Worm (Caenorhabditis elegans) whole organism, L4 larva: ENCODE results near the gene twk-12.

ENCODE experiments used
- F26F4.8 ChIP-seq: fragments of 200-800 bp; sonication (Bioruptor generic); conservative IDR thresholded peaks from 2 replicates; pipeline ENCODE4 v1.3.6; 2022; ENCODE audit warnings: missing genetic modification characterization, missing compliant biosample characterization
- F37D6.2 ChIP-seq: sonication (generic microtip); optimal IDR thresholded peaks from 2 replicates; lab custom pipeline; 2016; ENCODE audit warnings: mild to moderate bottlenecking, missing genetic modification characterization, missing compliant biosample characterization
- T20F7.1 ChIP-seq: fragments of 200-800 bp; sonication (Bioruptor generic); optimal IDR thresholded peaks from 2 replicates; lab custom pipeline; 2018; ENCODE audit warnings: mild to moderate bottlenecking, missing genetic modification characterization, missing compliant biosample characterization
- Y5F2A.4 ChIP-seq: fragments of 200-800 bp; sonication (Bioruptor generic); optimal IDR thresholded peaks from 2 replicates; lab custom pipeline; 2018; ENCODE audit warnings: mild to moderate bottlenecking, missing genetic modification characterization, missing compliant biosample characterization
- ZK337.2 ChIP-seq: fragments of 200-800 bp; sonication (Bioruptor generic); IDR thresholded peaks from 2 replicates; pipeline ENCODE4 v1.3.6; 2022; ENCODE audit warnings: missing genetic modification reagents, missing genetic modification characterization, missing compliant biosample characterization
- aly-2 ChIP-seq: sonication (generic microtip); optimal IDR thresholded peaks from 2 replicates; lab custom pipeline; 2018; ENCODE audit warnings: missing biosample characterization, missing genetic modification characterization
- arid-1 ChIP-seq: fragments of 200-800 bp; sonication (Bioruptor generic); conservative IDR thresholded peaks from 2 replicates; pipeline ENCODE4 v1.3.6; 2022; ENCODE audit warnings: missing genetic modification reagents, missing genetic modification characterization, missing compliant biosample characterization
- attf-4 ChIP-seq: sonication (generic microtip); optimal IDR thresholded peaks from 3 replicates; lab custom pipeline; 2017; ENCODE audit warnings: missing biosample characterization, missing genetic modification characterization
- ceh-32 ChIP-seq: sonication (generic microtip); optimal IDR thresholded peaks from 2 replicates; lab custom pipeline; 2016; ENCODE audit warnings: mild to moderate bottlenecking, missing genetic modification characterization, missing compliant biosample characterization; ENCODE audit not compliant: poor library complexity
- ceh-44 ChIP-seq: fragments of 200-800 bp; sonication (Bioruptor generic); IDR thresholded peaks from 2 replicates; pipeline ENCODE4 v1.3.6; 2022; ENCODE audit warnings: missing genetic modification reagents, missing genetic modification characterization, missing compliant biosample characterization
- ceh-82 ChIP-seq: sonication (generic microtip); optimal IDR thresholded peaks from 2 replicates; lab custom pipeline; 2017; ENCODE audit warnings: missing biosample characterization, missing genetic modification characterization
- ces-1 ChIP-seq: fragments of 150-350 bp; sonication (generic microtip); optimal IDR thresholded peaks from 4 replicates; lab custom pipeline; 2014; ENCODE audit warnings: missing biosample characterization, missing genetic modification reagents, missing genetic modification characterization
- cey-2 ChIP-seq: sonication (generic microtip); optimal IDR thresholded peaks from 3 replicates; lab custom pipeline; 2017; ENCODE audit warnings: missing genetic modification characterization, mild to moderate bottlenecking, missing compliant biosample characterization, antibody characterized with exemption, borderline replicate concordance; ENCODE audit not compliant: insufficient read depth
- daf-12 ChIP-seq: fragments of 150-350 bp; optimal IDR thresholded peaks from 2 replicates; lab custom pipeline; 2014; ENCODE audit warnings: missing biosample characterization, missing genetic modification reagents, missing genetic modification characterization
- daf-19 ChIP-seq: fragments of 200-800 bp; sonication (Bioruptor generic); conservative IDR thresholded peaks from 2 replicates; pipeline ENCODE4 v1.3.6; 2022; ENCODE audit warnings: missing genetic modification characterization, missing compliant biosample characterization
- dmd-8 ChIP-seq: fragments of 200-800 bp; sonication (Bioruptor generic); IDR thresholded peaks from 2 replicates; pipeline ENCODE4 v1.3.6; 2022; ENCODE audit warnings: missing genetic modification characterization, missing compliant biosample characterization
- duxl-1 ChIP-seq: sonication (generic microtip); optimal IDR thresholded peaks from 2 replicates; lab custom pipeline; 2016; ENCODE audit warnings: mild to moderate bottlenecking, missing genetic modification characterization, moderate library complexity, missing compliant biosample characterization; ENCODE audit not compliant: poor library complexity
- egl-27 ChIP-seq: sonication (generic microtip); optimal IDR thresholded peaks from 3 replicates; lab custom pipeline; 2017; ENCODE audit warnings: missing biosample characterization, missing genetic modification reagents, missing genetic modification characterization
- egl-43 ChIP-seq: fragments of 200-800 bp; sonication (Bioruptor generic); IDR thresholded peaks from 2 replicates; pipeline ENCODE4 v1.3.6; 2022; ENCODE audit warnings: missing genetic modification reagents, missing genetic modification characterization, missing compliant biosample characterization
- hlh-11 ChIP-seq: fragments of 200-800 bp; sonication (Bioruptor generic); optimal IDR thresholded peaks from 2 replicates; lab custom pipeline; 2018; ENCODE audit warnings: mild to moderate bottlenecking, missing genetic modification characterization, missing compliant biosample characterization
- lim-7 ChIP-seq: fragments of 200-800 bp; sonication (Bioruptor generic); IDR thresholded peaks from 2 replicates; pipeline ENCODE4 v1.3.6; 2022; ENCODE audit warnings: missing genetic modification characterization, missing compliant biosample characterization
- lin-13 ChIP-seq: fragments of 150-350 bp; optimal IDR thresholded peaks from 2 replicates; lab custom pipeline; 2014; ENCODE audit warnings: missing biosample characterization, missing genetic modification reagents, missing genetic modification characterization
- lin-15B ChIP-seq: fragments of 150-350 bp; sonication (generic microtip); optimal IDR thresholded peaks from 3 replicates; lab custom pipeline; 2014; ENCODE audit warnings: missing biosample characterization, missing genetic modification characterization
- lin-29 ChIP-seq: fragments of 200-800 bp; sonication (Bioruptor generic); IDR thresholded peaks from 2 replicates; pipeline ENCODE4 v1.3.6; 2022; ENCODE audit warnings: missing genetic modification reagents, missing genetic modification characterization, missing compliant biosample characterization
- lsy-2 ChIP-seq, 2 experiments: fragments of 150-350 bp in 1 of 2; sonication (generic microtip) in 1 of 2; optimal IDR thresholded peaks; 2 replicates each; lab custom pipeline; 2014 to 2017; ENCODE audit warnings: missing biosample characterization in 2 of 2, missing genetic modification characterization in 2 of 2
- madf-5 ChIP-seq, 2 experiments: fragments of 200-800 bp; sonication (Bioruptor generic); IDR thresholded peaks; 2 replicates each; pipeline ENCODE4 v1.3.6; 2022; ENCODE audit warnings: missing compliant biosample characterization in 2 of 2, missing genetic modification characterization in 2 of 2
- madf-9 ChIP-seq: fragments of 200-800 bp; sonication (Bioruptor generic); conservative IDR thresholded peaks from 2 replicates; pipeline ENCODE4 v1.3.6; 2022; ENCODE audit warnings: missing genetic modification reagents, missing genetic modification characterization, missing compliant biosample characterization
- mdl-1 ChIP-seq, 2 experiments: fragments of 150-350 bp in 1 of 2; sonication (generic microtip) in 1 of 2; optimal IDR thresholded peaks; 2 replicates each; lab custom pipeline; 2014 to 2017; ENCODE audit warnings: missing biosample characterization in 2 of 2, missing genetic modification characterization in 2 of 2
- mep-1 ChIP-seq: fragments of 150-350 bp; sonication (generic microtip); optimal IDR thresholded peaks from 3 replicates; lab custom pipeline; 2014; ENCODE audit warnings: missing biosample characterization, missing genetic modification characterization
- mes-2 ChIP-seq: sonication (generic microtip); optimal IDR thresholded peaks from 2 replicates; lab custom pipeline; 2016; ENCODE audit warnings: missing genotype, mild to moderate bottlenecking, missing genetic modification characterization, missing compliant biosample characterization; ENCODE audit not compliant: poor library complexity, severe bottlenecking
- mxl-2 ChIP-seq: fragments of 200-800 bp; sonication (Bioruptor generic); conservative IDR thresholded peaks from 2 replicates; pipeline ENCODE4 v1.3.6; 2022; ENCODE audit warnings: missing genetic modification reagents, missing genetic modification characterization, missing compliant biosample characterization
- mxl-3 ChIP-seq: fragments of 200-800 bp; sonication (Bioruptor generic); optimal IDR thresholded peaks from 2 replicates; lab custom pipeline; 2018; ENCODE audit warnings: mild to moderate bottlenecking, missing genetic modification characterization, missing compliant biosample characterization
- nhr-10 ChIP-seq: fragments of 150-350 bp; optimal IDR thresholded peaks from 2 replicates; lab custom pipeline; 2014; ENCODE audit warnings: missing biosample characterization, missing genetic modification characterization
- nhr-28 ChIP-seq: fragments of 150-350 bp; optimal IDR thresholded peaks from 2 replicates; lab custom pipeline; 2014; ENCODE audit warnings: missing biosample characterization, missing genetic modification characterization
- nhr-48 ChIP-seq: sonication (generic microtip); optimal IDR thresholded peaks from 2 replicates; lab custom pipeline; 2016; ENCODE audit warnings: mild to moderate bottlenecking, missing genetic modification characterization, missing compliant biosample characterization
- pha-4 ChIP-seq, 2 experiments: fragments of 150-350 bp in 1 of 2; fragments of 200-800 bp in 1 of 2; sonication (Bioruptor generic) in 1 of 2; IDR thresholded peaks in 1 of 2; optimal IDR thresholded peaks in 1 of 2; 2 replicates each; pipeline versions ENCODE4 v1.3.6 to Lab custom; 2014 to 2022; ENCODE audit warnings: missing genetic modification characterization in 2 of 2, missing genetic modification reagents in 2 of 2, missing biosample characterization in 1 of 2, missing compliant biosample characterization in 1 of 2
- php-3 ChIP-seq: fragments of 200-800 bp; sonication (Bioruptor generic); IDR thresholded peaks from 2 replicates; pipeline ENCODE4 v1.3.6; 2022; ENCODE audit warnings: missing genetic modification reagents, missing genetic modification characterization, missing compliant biosample characterization
- rbr-2 ChIP-seq: sonication (generic microtip); optimal IDR thresholded peaks from 2 replicates; lab custom pipeline; 2016; ENCODE audit warnings: missing genotype, missing genetic modification characterization, missing compliant biosample characterization
- sdz-12 ChIP-seq: fragments of 200-800 bp; sonication (Bioruptor generic); optimal IDR thresholded peaks from 2 replicates; lab custom pipeline; 2018; ENCODE audit warnings: mild to moderate bottlenecking, missing genetic modification characterization, missing compliant biosample characterization
- set-16 ChIP-seq: fragments of 200-800 bp; sonication (Bioruptor generic); IDR thresholded peaks from 2 replicates; pipeline ENCODE4 v1.3.6; 2022; ENCODE audit warnings: missing genetic modification reagents, missing genetic modification characterization, missing compliant biosample characterization
- skn-1 ChIP-seq: fragments of 150-350 bp; optimal IDR thresholded peaks from 2 replicates; lab custom pipeline; 2014; ENCODE audit warnings: missing biosample characterization, missing genetic modification characterization
- snpc-1.2 ChIP-seq: fragments of 200-800 bp; sonication (Bioruptor generic); IDR thresholded peaks from 2 replicates; pipeline ENCODE4 v1.3.6; 2022; ENCODE audit warnings: missing genetic modification reagents, missing genetic modification characterization, missing compliant biosample characterization
- snpc-4 ChIP-seq: fragments of 150-350 bp; optimal IDR thresholded peaks from 2 replicates; lab custom pipeline; 2014; ENCODE audit warnings: missing biosample characterization, missing genetic modification characterization
- spr-3 ChIP-seq: fragments of 200-800 bp; sonication (Bioruptor generic); optimal IDR thresholded peaks from 2 replicates; lab custom pipeline; 2018; ENCODE audit warnings: mild to moderate bottlenecking, missing genetic modification characterization, missing compliant biosample characterization
- unc-130 ChIP-seq: sonication (generic microtip); optimal IDR thresholded peaks from 2 replicates; lab custom pipeline; 2016; ENCODE audit warnings: missing genetic modification reagents, missing genetic modification characterization, missing compliant biosample characterization
- unc-39 ChIP-seq: sonication (generic microtip); optimal IDR thresholded peaks from 2 replicates; lab custom pipeline; 2017; ENCODE audit warnings: missing biosample characterization, missing genetic modification characterization
- unc-62 ChIP-seq, 3 experiments: fragments of 150-350 bp in 1 of 3; sonication (generic microtip); optimal IDR thresholded peaks in 2 of 3; peaks in 1 of 3; 1 replicate in 1 of 3; 2 replicates in 2 of 3; lab custom pipeline; 2014 to 2017; ENCODE audit warnings: missing biosample characterization in 3 of 3, missing genetic modification characterization in 3 of 3, missing genetic modification reagents in 3 of 3, missing genotype in 1 of 3
- zfp-2 ChIP-seq: sonication (generic microtip); optimal IDR thresholded peaks from 2 replicates; lab custom pipeline; 2016; ENCODE audit warnings: mild to moderate bottlenecking, missing genetic modification characterization, missing compliant biosample characterization
- zfp-3 ChIP-seq: fragments of 200-800 bp; sonication (Bioruptor generic); conservative IDR thresholded peaks from 2 replicates; pipeline ENCODE4 v1.3.6; 2022; ENCODE audit warnings: missing genetic modification reagents, missing genetic modification characterization, missing compliant biosample characterization
- zip-2 ChIP-seq: fragments of 150-350 bp; optimal IDR thresholded peaks from 2 replicates; lab custom pipeline; 2014; ENCODE audit warnings: missing biosample characterization, missing genetic modification characterization
- ztf-7 ChIP-seq: fragments of 150-350 bp; optimal IDR thresholded peaks from 2 replicates; lab custom pipeline; 2014; ENCODE audit warnings: missing biosample characterization, missing genetic modification characterization

twk-12 gene

ce11 chrV:10712608-10712900, 45.2 kb downstream of the twk-12 start:
- TF ChIP-seq pha-4 (GFP tag; IDR thresholded peaks at IDR 0.05; lab: Robert Waterston, UW) (peak; percentile 51; the same call in 1 of the 2 replicates), pha-4 (tag; optimal IDR thresholded peaks at IDR 0.05; lab: Kevin White, UChicago) (no peak), set-16 (GFP tag; lab: Robert Waterston, UW) (no peak), ceh-32 (tag; lab: Kevin White, UChicago) (no peak), rbr-2 (tag; lab: Kevin White, UChicago) (no peak), aly-2 (tag; lab: Kevin White, UChicago) (peak; percentile 30), unc-39 (tag; lab: Kevin White, UChicago) (no peak), snpc-4 (tag; lab: Kevin White, UChicago) (no peak), hlh-11 (no peak), Y5F2A.4 (GFP tag; lab: Kevin White, UChicago) (no peak), dmd-8 (no peak), mep-1 (tag; lab: Kevin White, UChicago) (peak; percentile 40), cey-2 (tag; lab: Kevin White, UChicago) (no peak), mdl-1 (tag; optimal IDR thresholded peaks at IDR 0.05; lab: Kevin White, UChicago) (no peak), madf-5 (GFP tag; IDR thresholded peaks at IDR 0.05; lab: Robert Waterston, UW) (no peak), ceh-82 (tag; lab: Kevin White, UChicago) (no peak), duxl-1 (no peak), snpc-1.2 (GFP tag; lab: Robert Waterston, UW) (no peak), nhr-10 (tag; lab: Kevin White, UChicago) (peak; percentile 61), nhr-48 (tag; lab: Kevin White, UChicago) (no peak), daf-12 (tag; lab: Kevin White, UChicago) (no peak), mes-2 (tag; lab: Kevin White, UChicago) (no peak), attf-4 (tag; lab: Kevin White, UChicago) (no peak), F26F4.8 (GFP tag; lab: Robert Waterston, UW) (no peak), F37D6.2 (tag; lab: Kevin White, UChicago) (no peak), ces-1 (no peak), egl-43 (no peak), zfp-2 (tag; lab: Kevin White, UChicago) (no peak), ceh-44 (GFP tag; lab: Robert Waterston, UW) (no peak), egl-27 (tag; lab: Kevin White, UChicago) (no peak), unc-130 (GFP tag; lab: Kevin White, UChicago) (no peak), daf-19 (GFP tag; lab: Robert Waterston, UW) (no peak; the same call in 1 of the 2 replicates), mxl-3 (GFP tag; lab: Kevin White, UChicago) (no peak), php-3 (GFP tag; lab: Robert Waterston, UW) (no peak), nhr-28 (tag; lab: Kevin White, UChicago) (peak; percentile 3), spr-3 (GFP tag; lab: Kevin White, UChicago) (no peak), mxl-2 (GFP tag; lab: Robert Waterston, UW) (no peak), lin-15B (tag; lab: Kevin White, UChicago) (no peak), ztf-7 (tag; lab: Kevin White, UChicago) (no peak), madf-9 (no peak), zfp-3 (GFP tag; lab: Robert Waterston, UW) (0 out of 2 replicates have a peak, but pooled peaks have one; percentile 6), T20F7.1 (no peak), zip-2 (tag; lab: Kevin White, UChicago) (no peak), unc-62 (GFP tag; optimal IDR thresholded peaks at IDR 0.05 in 1 of 2; lab: Kevin White, UChicago) (peak in 1 of 2 experiments; percentile 66), unc-62 (tag; optimal IDR thresholded peaks at IDR 0.05; lab: Kevin White, UChicago) (no peak), skn-1 (tag; lab: Kevin White, UChicago) (no peak), lsy-2 (tag; optimal IDR thresholded peaks at IDR 0.05; lab: Kevin White, UChicago) (peak in 1 of 2 experiments; percentile 22), ZK337.2 (no peak), lin-29 (no peak), arid-1 (GFP tag; lab: Robert Waterston, UW) (no peak), lim-7 (no peak), sdz-12 (no peak), lin-13 (GFP tag; lab: Kevin White, UChicago) (no peak)
